Worm (Caenorhabditis elegans) whole organism, L1 larva: Measurements from ENCODE around the gene mtss-1.
A peak's percentile ranks its signal among the peaks of the same experiment; 100 is the strongest.

Experiments
- F16B12.6 ChIP-seq: fragments of 150-350 bp; optimal IDR thresholded peaks from 2 replicates; lab custom pipeline; 2014; ENCODE audit warnings: missing biosample characterization, missing genetic modification characterization
- aly-2 ChIP-seq: fragments of 150-350 bp; optimal IDR thresholded peaks from 2 replicates; lab custom pipeline; 2014; ENCODE audit warnings: missing biosample characterization, missing genetic modification characterization
- ama-1 ChIP-seq: fragments of 150-350 bp; optimal IDR thresholded peaks from 2 replicates; lab custom pipeline; 2014
- ceh-8 ChIP-seq: fragments of 200-800 bp; sonication (Bioruptor generic); optimal IDR thresholded peaks from 2 replicates; lab custom pipeline; 2018; ENCODE audit warnings: mild to moderate bottlenecking, missing genetic modification characterization, moderate library complexity, missing compliant biosample characterization
- ces-1 ChIP-seq: fragments of 150-350 bp; optimal IDR thresholded peaks from 2 replicates; lab custom pipeline; 2014; ENCODE audit warnings: missing biosample characterization, missing genetic modification reagents, missing genetic modification characterization
- dpl-1 ChIP-seq, 3 experiments: fragments of 150-350 bp in 2 of 3; sonication (generic microtip) in 1 of 3; optimal IDR thresholded peaks; 2 replicates each; lab custom pipeline; 2014 to 2017; ENCODE audit warnings: missing biosample characterization in 3 of 3, missing genetic modification characterization in 3 of 3, missing genetic modification reagents in 3 of 3
- dsc-1 ChIP-seq: sonication (generic microtip); optimal IDR thresholded peaks from 2 replicates; lab custom pipeline; 2016; ENCODE audit warnings: mild to moderate bottlenecking, missing genetic modification characterization, missing compliant biosample characterization
- efl-1 ChIP-seq, 4 experiments: fragments of 150-350 bp; optimal IDR thresholded peaks in 3 of 4; peaks in 1 of 4; 1 replicate in 1 of 4; 2 replicates in 3 of 4; lab custom pipeline; 2014; ENCODE audit warnings: missing biosample characterization in 2 of 4, missing genetic modification characterization in 2 of 4, missing genetic modification reagents in 2 of 4
- efl-3 ChIP-seq: fragments of 200-800 bp; sonication (Bioruptor generic); optimal IDR thresholded peaks from 2 replicates; lab custom pipeline; 2018; ENCODE audit warnings: mild to moderate bottlenecking, missing genetic modification characterization, missing compliant biosample characterization
- egl-13 ChIP-seq: sonication (generic microtip); optimal IDR thresholded peaks from 2 replicates; lab custom pipeline; 2016; ENCODE audit warnings: missing genotype, missing genetic modification reagents, missing genetic modification characterization, missing compliant biosample characterization
- elt-2 ChIP-seq: sonication (generic microtip); optimal IDR thresholded peaks from 2 replicates; lab custom pipeline; 2016; ENCODE audit warnings: missing genetic modification characterization, mild to moderate bottlenecking, inconsistent platforms, missing compliant biosample characterization, missing genetic modification reagents
- elt-3 ChIP-seq, 6 experiments: fragments of 150-350 bp in 1 of 6; sonication (generic microtip); optimal IDR thresholded peaks; 2 replicates each; lab custom pipeline; 2017 to 2018; ENCODE audit warnings: missing biosample characterization in 6 of 6, missing genetic modification characterization in 6 of 6, inconsistent platforms in 1 of 6
- fkh-8 ChIP-seq: sonication (generic microtip); optimal IDR thresholded peaks from 2 replicates; lab custom pipeline; 2016; ENCODE audit warnings: mild to moderate bottlenecking, missing genetic modification characterization, missing compliant biosample characterization
- grh-1 ChIP-seq: fragments of 200-800 bp; sonication (Bioruptor generic); IDR thresholded peaks from 2 replicates; pipeline ENCODE4 v1.3.6; 2022; ENCODE audit warnings: missing genetic modification reagents, missing genetic modification characterization, missing compliant biosample characterization
- hlh-17 ChIP-seq: fragments of 200-800 bp; sonication (Bioruptor generic); optimal IDR thresholded peaks from 2 replicates; lab custom pipeline; 2018; ENCODE audit warnings: missing genetic modification characterization, mild to moderate bottlenecking, missing compliant biosample characterization, moderate library complexity, borderline replicate concordance
- hlh-4 ChIP-seq: sonication (generic microtip); optimal IDR thresholded peaks from 2 replicates; lab custom pipeline; 2016; ENCODE audit warnings: mild to moderate bottlenecking, missing genetic modification characterization, missing compliant biosample characterization
- hpl-2 ChIP-seq: fragments of 150-350 bp; optimal IDR thresholded peaks from 2 replicates; lab custom pipeline; 2014; ENCODE audit warnings: missing biosample characterization, missing genetic modification reagents, missing genetic modification characterization
- irx-1 ChIP-seq: sonication (generic microtip); optimal IDR thresholded peaks from 2 replicates; lab custom pipeline; 2016; ENCODE audit warnings: missing genetic modification characterization, missing compliant biosample characterization
- jun-1 ChIP-seq: fragments of 150-350 bp; optimal IDR thresholded peaks from 2 replicates; lab custom pipeline; 2014; ENCODE audit warnings: missing biosample characterization, missing genetic modification reagents, missing genetic modification characterization
- lin-14 ChIP-seq: fragments of 200-800 bp; sonication (Bioruptor generic); optimal IDR thresholded peaks from 2 replicates; lab custom pipeline; 2018; ENCODE audit warnings: mild to moderate bottlenecking, missing genetic modification characterization, moderate library complexity, missing compliant biosample characterization
- lin-35 ChIP-seq, 2 experiments: fragments of 150-350 bp; optimal IDR thresholded peaks; 2 replicates each; lab custom pipeline; 2014; ENCODE audit warnings: missing biosample characterization in 2 of 2, missing genetic modification characterization in 2 of 2, missing genetic modification reagents in 2 of 2
- lin-39 ChIP-seq: fragments of 150-350 bp; optimal IDR thresholded peaks from 2 replicates; lab custom pipeline; 2014; ENCODE audit warnings: missing biosample characterization, missing genetic modification reagents, missing genetic modification characterization
- lsy-2 ChIP-seq, 2 experiments: fragments of 150-350 bp; optimal IDR thresholded peaks; 2 replicates each; lab custom pipeline; 2014; ENCODE audit warnings: missing biosample characterization in 2 of 2, missing genetic modification characterization in 2 of 2
- mdl-1 ChIP-seq, 2 experiments: fragments of 150-350 bp; optimal IDR thresholded peaks; 2 replicates each; lab custom pipeline; 2014 to 2017; ENCODE audit warnings: missing biosample characterization in 2 of 2, missing genetic modification characterization in 2 of 2, inconsistent platforms in 1 of 2
- mep-1 ChIP-seq: fragments of 150-350 bp; optimal IDR thresholded peaks from 2 replicates; lab custom pipeline; 2014; ENCODE audit warnings: missing biosample characterization, missing genetic modification characterization
- nhr-12 ChIP-seq: sonication (generic microtip); optimal IDR thresholded peaks from 2 replicates; lab custom pipeline; 2017; ENCODE audit warnings: missing biosample characterization, missing genetic modification characterization
- nhr-19 ChIP-seq: fragments of 200-800 bp; sonication (Bioruptor generic); conservative IDR thresholded peaks from 2 replicates; pipeline ENCODE4 v1.3.6; 2022; ENCODE audit warnings: missing genetic modification characterization, missing compliant biosample characterization
- nhr-47 ChIP-seq: sonication (generic microtip); optimal IDR thresholded peaks from 2 replicates; lab custom pipeline; 2016; ENCODE audit warnings: mild to moderate bottlenecking, missing genetic modification characterization, moderate library complexity, missing compliant biosample characterization
- nhr-71 ChIP-seq: sonication (generic microtip); optimal IDR thresholded peaks from 2 replicates; lab custom pipeline; 2016; ENCODE audit warnings: mild to moderate bottlenecking, missing genetic modification characterization, moderate library complexity, missing compliant biosample characterization
- nhr-84 ChIP-seq: sonication (generic microtip); optimal IDR thresholded peaks from 2 replicates; lab custom pipeline; 2017; ENCODE audit warnings: missing biosample characterization, missing genetic modification characterization
- nhr-85 ChIP-seq: sonication (generic microtip); peaks from one replicate; lab custom pipeline; 2016; ENCODE audit warnings: missing genetic modification characterization, inconsistent platforms, missing compliant biosample characterization
- nhr-90 ChIP-seq: sonication (generic microtip); optimal IDR thresholded peaks from 2 replicates; lab custom pipeline; 2016; ENCODE audit warnings: mild to moderate bottlenecking, missing genetic modification characterization, missing compliant biosample characterization; ENCODE audit not compliant: poor library complexity
- pag-3 ChIP-seq: sonication (generic microtip); optimal IDR thresholded peaks from 2 replicates; lab custom pipeline; 2017; ENCODE audit warnings: missing genetic modification characterization, mild to moderate bottlenecking, missing compliant biosample characterization, antibody characterized with exemption, borderline replicate concordance; ENCODE audit not compliant: insufficient read depth
- pqm-1 ChIP-seq: sonication (generic microtip); optimal IDR thresholded peaks from 3 replicates; lab custom pipeline; 2017; ENCODE audit warnings: missing biosample characterization, missing genetic modification characterization
- rnt-1 ChIP-seq: sonication (generic microtip); optimal IDR thresholded peaks from 2 replicates; lab custom pipeline; 2016; ENCODE audit warnings: mild to moderate bottlenecking, missing genetic modification characterization, moderate library complexity, missing compliant biosample characterization
- skn-1 ChIP-seq: fragments of 150-350 bp; optimal IDR thresholded peaks from 2 replicates; lab custom pipeline; 2014; ENCODE audit warnings: missing biosample characterization, missing genetic modification characterization
- snu-23 ChIP-seq: sonication (generic microtip); optimal IDR thresholded peaks from 2 replicates; lab custom pipeline; 2016; ENCODE audit warnings: missing genetic modification characterization, missing compliant biosample characterization
- sox-4 ChIP-seq: sonication (generic microtip); optimal IDR thresholded peaks from 2 replicates; lab custom pipeline; 2016; ENCODE audit warnings: missing genetic modification characterization, missing compliant biosample characterization
- sptf-1 ChIP-seq: fragments of 150-350 bp; optimal IDR thresholded peaks from 2 replicates; lab custom pipeline; 2014; ENCODE audit warnings: missing biosample characterization, missing genetic modification characterization
- tlp-1 ChIP-seq: fragments of 150-350 bp; optimal IDR thresholded peaks from 2 replicates; lab custom pipeline; 2014; ENCODE audit warnings: missing biosample characterization, missing genetic modification characterization
- unc-130 ChIP-seq: fragments of 150-350 bp; optimal IDR thresholded peaks from 2 replicates; lab custom pipeline; 2017; ENCODE audit warnings: missing biosample characterization, missing genetic modification characterization, inconsistent platforms
- unc-30 ChIP-seq: sonication (generic microtip); optimal IDR thresholded peaks from 2 replicates; lab custom pipeline; 2017; ENCODE audit warnings: missing biosample characterization, missing genetic modification characterization
- unc-62 ChIP-seq: fragments of 150-350 bp; optimal IDR thresholded peaks from 2 replicates; lab custom pipeline; 2014; ENCODE audit warnings: missing biosample characterization, missing genetic modification reagents, missing genetic modification characterization
- unc-86 ChIP-seq: sonication (generic microtip); optimal IDR thresholded peaks from 2 replicates; lab custom pipeline; 2016; ENCODE audit warnings: missing genetic modification characterization, missing compliant biosample characterization
- vab-15 ChIP-seq: sonication (generic microtip); optimal IDR thresholded peaks from 2 replicates; lab custom pipeline; 2017; ENCODE audit warnings: missing genotype, mild to moderate bottlenecking, missing genetic modification characterization, missing compliant biosample characterization
- xbp-1 ChIP-seq: sonication (generic microtip); optimal IDR thresholded peaks from 2 replicates; lab custom pipeline; 2016; ENCODE audit warnings: missing genetic modification characterization, missing compliant biosample characterization
- zip-4 ChIP-seq: fragments of 200-800 bp; sonication (Bioruptor generic); optimal IDR thresholded peaks from 2 replicates; lab custom pipeline; 2018; ENCODE audit warnings: mild to moderate bottlenecking, missing genetic modification characterization, moderate library complexity, missing compliant biosample characterization
- ztf-11 ChIP-seq, 2 experiments: sonication (generic microtip); optimal IDR thresholded peaks; 2 replicates each; lab custom pipeline; 2016 to 2017; ENCODE audit warnings: missing genetic modification characterization in 2 of 2, missing biosample characterization in 1 of 2, missing compliant biosample characterization in 1 of 2
- ztf-4 ChIP-seq: fragments of 150-350 bp; optimal IDR thresholded peaks from 2 replicates; lab custom pipeline; 2014; ENCODE audit warnings: missing biosample characterization, missing genetic modification characterization

The mtss-1 gene

ce11 chrIII:8739126-8739525 is 29.0 kb upstream of the mtss-1 start (continued):
- no peak for TF ChIP-seq hlh-4 (tag; lab: Kevin White, UChicago)
- no peak for TF ChIP-seq unc-86 (tag; lab: Kevin White, UChicago)
- no peak for TF ChIP-seq unc-62 (GFP tag; lab: Kevin White, UChicago)
- peak; percentile 70 for TF ChIP-seq snu-23 (GFP tag; lab: Kevin White, UChicago)
- TF ChIP-seq unc-130 = peak; percentile 11
- peak; percentile 30; the same call in 1 of the 2 replicates for TF ChIP-seq nhr-19 (GFP tag; lab: Robert Waterston, UW)
- TF ChIP-seq fkh-8 (tag; lab: Kevin White, UChicago) = no peak
- TF ChIP-seq tlp-1 (tag; lab: Kevin White, UChicago) = no peak
- peak; percentile 90 for TF ChIP-seq nhr-85 (tag; lab: Kevin White, UChicago)
- TF ChIP-seq pqm-1 = peak; percentile 10
- no peak for TF ChIP-seq unc-30 (tag; lab: Kevin White, UChicago)
- no peak for TF ChIP-seq hlh-17 (GFP tag; lab: Kevin White, UChicago)
- no peak for TF ChIP-seq irx-1 (tag; lab: Kevin White, UChicago)
- no peak for TF ChIP-seq xbp-1
- no peak for TF ChIP-seq sox-4 (tag; lab: Kevin White, UChicago)
- TF ChIP-seq skn-1 = no peak
- no peak for TF ChIP-seq sptf-1 (tag; lab: Kevin White, UChicago)
- TF ChIP-seq zip-4 (GFP tag; lab: Kevin White, UChicago) = no peak
- TF ChIP-seq mep-1 = peak; percentile 5
- TF ChIP-seq grh-1 = no peak
- TF ChIP-seq jun-1 (tag; lab: Kevin White, UChicago) = peak; percentile 28
- TF ChIP-seq elt-3 (tag; optimal IDR thresholded peaks at IDR 0.05; lab: Kevin White, UChicago) = peak in 5 of 6 experiments; percentile 24 to 98 (median 76)
- TF ChIP-seq rnt-1 = no peak
- TF ChIP-seq mdl-1 (tag; optimal IDR thresholded peaks at IDR 0.05; lab: Kevin White, UChicago) = peak in 1 of 2 experiments; percentile 84
- peak; percentile 64 for TF ChIP-seq nhr-71 (tag; lab: Kevin White, UChicago)
- TF ChIP-seq ztf-11 (tag; optimal IDR thresholded peaks at IDR 0.05; lab: Kevin White, UChicago) = no peak
- TF ChIP-seq vab-15 = no peak
- TF ChIP-seq dsc-1 (tag; lab: Kevin White, UChicago) = no peak
- TF ChIP-seq dpl-1 (GFP tag; optimal IDR thresholded peaks at IDR 0.05; lab: Kevin White, UChicago) = peak in 2 of 3 experiments; percentile 24 to 50
- no peak for TF ChIP-seq ztf-4
- TF ChIP-seq efl-3 = no peak

- TF ChIP-seq ama-1 (lab: Kevin White, UChicago) (no peak), elt-2 (tag; lab: Kevin White, UChicago) (no peak), egl-13 (tag; lab: Kevin White, UChicago) (no peak), lsy-2 (tag; optimal IDR thresholded peaks at IDR 0.05; lab: Kevin White, UChicago) (peak in 1 of 2 experiments; percentile 23), nhr-84 (tag; lab: Kevin White, UChicago) (no peak), lin-39 (tag; lab: Kevin White, UChicago) (no peak), nhr-12 (tag; lab: Kevin White, UChicago) (no peak), ztf-11 (tag; optimal IDR thresholded peaks at IDR 0.05; lab: Kevin White, UChicago) (no peak), ceh-8 (GFP tag; lab: Kevin White, UChicago) (no peak), pag-3 (tag; lab: Kevin White, UChicago) (no peak), dpl-1 (GFP tag; optimal IDR thresholded peaks at IDR 0.05; lab: Kevin White, UChicago) (peak in 1 of 3 experiments; percentile 3), F16B12.6 (no peak), nhr-85 (tag; lab: Kevin White, UChicago) (no peak), irx-1 (tag; lab: Kevin White, UChicago) (no peak), nhr-71 (tag; lab: Kevin White, UChicago) (peak; percentile 38), ztf-4 (no peak), aly-2 (no peak), zip-4 (GFP tag; lab: Kevin White, UChicago) (no peak), nhr-19 (GFP tag; lab: Robert Waterston, UW) (peak; percentile 54), hlh-4 (tag; lab: Kevin White, UChicago) (no peak), nhr-47 (tag; lab: Kevin White, UChicago) (no peak), nhr-90 (no peak), rnt-1 (peak; percentile 63), unc-62 (GFP tag; lab: Kevin White, UChicago) (no peak), lin-35 (GFP tag; optimal IDR thresholded peaks at IDR 0.05; lab: Kevin White, UChicago) (peak; percentile 18 to 45), fkh-8 (tag; lab: Kevin White, UChicago) (no peak), snu-23 (GFP tag; lab: Kevin White, UChicago) (peak; percentile 25), lin-14 (GFP tag; lab: Kevin White, UChicago) (peak; percentile 42), jun-1 (tag; lab: Kevin White, UChicago) (no peak), ces-1 (no peak), efl-1 (optimal IDR thresholded peaks at IDR 0.05; lab: Kevin White, UChicago) (peak in 1 of 2 experiments; percentile 10), efl-1 (GFP tag; optimal IDR thresholded peaks at IDR 0.05 in 1 of 2; lab: Kevin White, UChicago) (peak; percentile 3 to 84), hpl-2 (GFP tag; lab: Kevin White, UChicago) (no peak), efl-3 (no peak), xbp-1 (no peak)
These were observed 28.3 kb upstream of the mtss-1 start for ce11 chrIII:8739786-8740185.
